Worm (Caenorhabditis elegans) whole organism, L4/young adult: ENCODE results near the gene gldi-7.

Experiments
- W03F9.2 ChIP-seq: fragments of 150-350 bp; optimal IDR thresholded peaks from 2 replicates; lab custom pipeline; 2014; ENCODE audit warnings: missing biosample characterization, missing genetic modification characterization
- him-1 ChIP-seq: sonication (generic microtip); optimal IDR thresholded peaks from 2 replicates; lab custom pipeline; 2016; ENCODE audit warnings: missing genotype, missing genetic modification reagents, missing genetic modification characterization, missing compliant biosample characterization

DNA sequence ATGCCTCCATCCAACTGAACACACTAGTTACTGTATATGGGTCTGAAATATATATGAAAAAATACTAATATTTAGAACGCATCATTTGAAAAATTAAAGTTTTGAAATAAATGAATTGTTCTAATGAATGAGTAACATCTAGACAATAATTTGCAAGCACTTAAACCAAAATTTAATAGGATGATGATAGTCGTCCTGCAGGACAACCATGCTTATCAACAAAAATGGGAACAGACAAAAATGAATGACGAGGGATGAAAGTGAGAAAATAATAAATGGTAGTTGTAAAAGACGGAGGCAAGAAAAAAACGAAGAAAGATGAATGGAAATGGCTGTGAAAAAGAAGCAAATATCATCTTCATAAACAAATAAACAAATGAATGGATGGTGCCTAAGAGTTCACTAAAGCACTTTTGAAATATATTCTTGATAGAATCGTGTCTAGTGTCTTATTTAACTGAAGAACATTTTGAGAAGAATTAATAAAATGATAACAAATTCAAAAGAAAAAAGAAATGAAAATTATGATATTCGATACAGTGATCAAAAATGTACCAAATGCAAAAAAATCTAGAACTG, at the start of gene gldi-7:
- TF ChIP-seq him-1 (tag; lab: Kevin White, UChicago): no peak
- no peak for TF ChIP-seq W03F9.2
